Fruit fly (Drosophila melanogaster) whole organism, embryonic: Measurements from ENCODE around the gene Cad96Cb.

Source experiments
- Abd-B ChIP-seq: fragments of 200-800 bp; sonication (Bioruptor generic); optimal IDR thresholded peaks from 2 replicates; lab custom pipeline; 2018; ENCODE audit warnings: missing biosample characterization, mild to moderate bottlenecking, missing genetic modification characterization, moderate library complexity
- CG10147 ChIP-seq: fragments of 200-800 bp; sonication (Bioruptor generic); optimal IDR thresholded peaks from 2 replicates; lab custom pipeline; 2019; ENCODE audit warnings: missing biosample characterization, mild to moderate bottlenecking, missing genetic modification characterization, moderate library complexity
- CG10267 ChIP-seq: fragments of 200-800 bp; sonication (Bioruptor generic); optimal IDR thresholded peaks from 2 replicates; lab custom pipeline; 2018; ENCODE audit warnings: missing biosample characterization, mild to moderate bottlenecking, missing genetic modification characterization, moderate library complexity
- CG10462 ChIP-seq: fragments of 200-800 bp; sonication (Bioruptor generic); optimal IDR thresholded peaks from 2 replicates; lab custom pipeline; 2016; ENCODE audit warnings: missing biosample characterization, missing genetic modification characterization
- CG10654 ChIP-seq: fragments of 200-800 bp; sonication (Bioruptor generic); optimal IDR thresholded peaks from 2 replicates; lab custom pipeline; 2016; ENCODE audit warnings: missing biosample characterization, missing genetic modification characterization
- CG12942 ChIP-seq: fragments of 200-800 bp; sonication (Bioruptor generic); optimal IDR thresholded peaks from 3 replicates; lab custom pipeline; 2016; ENCODE audit warnings: missing biosample characterization, missing genetic modification characterization
- CG13894 ChIP-seq: fragments of 200-800 bp; sonication (Bioruptor generic); optimal IDR thresholded peaks from 3 replicates; lab custom pipeline; 2018; ENCODE audit warnings: missing biosample characterization, mild to moderate bottlenecking, missing genetic modification characterization, moderate library complexity
- CG15601 ChIP-seq: fragments of 200-800 bp; sonication (Bioruptor generic); optimal IDR thresholded peaks from 3 replicates; lab custom pipeline; 2019; ENCODE audit warnings: missing biosample characterization, mild to moderate bottlenecking, missing genetic modification characterization, moderate library complexity
- CG15696 ChIP-seq: fragments of 200-800 bp; sonication (Bioruptor generic); optimal IDR thresholded peaks from 2 replicates; lab custom pipeline; 2019; ENCODE audit warnings: missing biosample characterization, mild to moderate bottlenecking, missing genetic modification characterization, moderate library complexity
- CG1647 ChIP-seq: fragments of 200-800 bp; sonication (Bioruptor generic); optimal IDR thresholded peaks from 3 replicates; lab custom pipeline; 2016; ENCODE audit warnings: missing biosample characterization, missing genetic modification characterization
- CG17912 ChIP-seq: fragments of 200-800 bp; sonication (Bioruptor generic); optimal IDR thresholded peaks from 2 replicates; lab custom pipeline; 2018; ENCODE audit warnings: missing biosample characterization, mild to moderate bottlenecking, missing genetic modification characterization
- CG2116 ChIP-seq: fragments of 200-800 bp; sonication (Bioruptor generic); optimal IDR thresholded peaks from 3 replicates; lab custom pipeline; 2018; ENCODE audit warnings: missing biosample characterization, mild to moderate bottlenecking, missing genetic modification characterization
- CG31441 ChIP-seq: fragments of 200-800 bp; sonication (Bioruptor generic); IDR thresholded peaks from 2 replicates; pipeline ENCODE4 v1.3.6; 2022; ENCODE audit warnings: missing biosample characterization, missing genetic modification characterization
- CG4617 ChIP-seq: fragments of 200-800 bp; sonication (Bioruptor generic); optimal IDR thresholded peaks from 3 replicates; lab custom pipeline; 2016; ENCODE audit warnings: missing biosample characterization, missing genetic modification characterization, borderline replicate concordance
- CG4820 ChIP-seq: fragments of 200-800 bp; sonication (Bioruptor generic); optimal IDR thresholded peaks from 3 replicates; lab custom pipeline; 2016; ENCODE audit warnings: missing biosample characterization, missing genetic modification characterization
- CG4854 ChIP-seq: fragments of 200-800 bp; sonication (Bioruptor generic); optimal IDR thresholded peaks from 2 replicates; lab custom pipeline; 2016; ENCODE audit warnings: missing biosample characterization, missing genetic modification characterization, inconsistent platforms
- CG7556 ChIP-seq: fragments of 200-800 bp; sonication (Bioruptor generic); optimal IDR thresholded peaks from 2 replicates; lab custom pipeline; 2017; ENCODE audit warnings: missing biosample characterization, mild to moderate bottlenecking, missing genetic modification characterization
- CG7987 ChIP-seq: fragments of 200-800 bp; sonication (Bioruptor generic); optimal IDR thresholded peaks from 2 replicates; lab custom pipeline; 2018; ENCODE audit warnings: missing biosample characterization, mild to moderate bottlenecking, missing genetic modification characterization, moderate library complexity
- CG8281 ChIP-seq: fragments of 200-800 bp; sonication (Bioruptor generic); optimal IDR thresholded peaks from 2 replicates; lab custom pipeline; 2018; ENCODE audit warnings: missing biosample characterization, mild to moderate bottlenecking, missing genetic modification characterization, moderate library complexity
- CG8388 ChIP-seq: fragments of 200-800 bp; sonication (Bioruptor generic); optimal IDR thresholded peaks from 2 replicates; lab custom pipeline; 2019; ENCODE audit warnings: missing biosample characterization, mild to moderate bottlenecking, missing genetic modification characterization, moderate library complexity
- CG8924 ChIP-seq: fragments of 200-800 bp; optimal IDR thresholded peaks from 3 replicates; lab custom pipeline; 2019; ENCODE audit warnings: missing biosample characterization, mild to moderate bottlenecking, missing genetic modification characterization, moderate library complexity
- CG9727 ChIP-seq: fragments of 200-800 bp; sonication (Bioruptor generic); optimal IDR thresholded peaks from 3 replicates; lab custom pipeline; 2017; ENCODE audit warnings: missing biosample characterization, mild to moderate bottlenecking, missing genetic modification characterization
- CG9797 ChIP-seq: fragments of 200-800 bp; sonication (Bioruptor generic); optimal IDR thresholded peaks from 3 replicates; lab custom pipeline; 2018; ENCODE audit warnings: missing biosample characterization, mild to moderate bottlenecking, missing genetic modification characterization
- CG9817 ChIP-seq: fragments of 200-800 bp; sonication (Bioruptor generic); optimal IDR thresholded peaks from 2 replicates; lab custom pipeline; 2018; ENCODE audit warnings: missing biosample characterization, mild to moderate bottlenecking, missing genetic modification characterization, moderate library complexity
- Dad ChIP-seq: fragments of 200-800 bp; sonication (Bioruptor generic); optimal IDR thresholded peaks from 3 replicates; lab custom pipeline; 2016; ENCODE audit warnings: missing biosample characterization, missing genetic modification characterization
- Elba2 ChIP-seq: fragments of 200-800 bp; sonication (Bioruptor generic); optimal IDR thresholded peaks from 3 replicates; lab custom pipeline; 2016; ENCODE audit warnings: missing biosample characterization, missing genetic modification characterization
- HHEX ChIP-seq: fragments of 200-800 bp; sonication (Bioruptor generic); optimal IDR thresholded peaks from 3 replicates; lab custom pipeline; 2017; ENCODE audit warnings: missing biosample characterization, mild to moderate bottlenecking, missing genetic modification characterization, missing genetic modification reagents
- HLH4C ChIP-seq: fragments of 200-800 bp; sonication (Bioruptor generic); IDR thresholded peaks from 3 replicates; pipeline ENCODE4 v1.3.6; 2022; ENCODE audit warnings: missing biosample characterization, missing genetic modification characterization; ENCODE audit not compliant: partially characterized antibody
- Hr3 ChIP-seq: fragments of 200-800 bp; sonication (Bioruptor generic); optimal IDR thresholded peaks from 3 replicates; lab custom pipeline; 2016; ENCODE audit warnings: missing biosample characterization, missing genetic modification characterization
- Lim3 ChIP-seq: fragments of 200-800 bp; sonication (Bioruptor generic); IDR thresholded peaks from 2 replicates; pipeline ENCODE4 v1.3.6; 2022; ENCODE audit warnings: missing biosample characterization, missing genetic modification characterization
- MESR4 ChIP-seq: fragments of 200-800 bp; sonication (Bioruptor generic); optimal IDR thresholded peaks from 2 replicates; lab custom pipeline; 2018; ENCODE audit warnings: missing biosample characterization, mild to moderate bottlenecking, missing genetic modification characterization, moderate library complexity
- Myb ChIP-seq: fragments of 200-800 bp; sonication (Bioruptor generic); optimal IDR thresholded peaks from 2 replicates; lab custom pipeline; 2016; ENCODE audit warnings: missing biosample characterization, missing genetic modification characterization
- NC2α ChIP-seq: fragments of 200-800 bp; sonication (Bioruptor generic); optimal IDR thresholded peaks from 2 replicates; lab custom pipeline; 2016; ENCODE audit warnings: missing biosample characterization, missing genetic modification characterization
- Neu2 ChIP-seq: fragments of 200-800 bp; sonication (Bioruptor generic); optimal IDR thresholded peaks from 3 replicates; lab custom pipeline; 2016; ENCODE audit warnings: missing biosample characterization, missing genetic modification characterization, borderline replicate concordance
- Oaz ChIP-seq: fragments of 200-800 bp; sonication (Bioruptor generic); IDR thresholded peaks from 2 replicates; pipeline ENCODE4 v1.3.6; 2022; ENCODE audit warnings: missing biosample characterization, missing genetic modification characterization
- TFAM ChIP-seq: fragments of 200-800 bp; sonication (Bioruptor generic); optimal IDR thresholded peaks from 2 replicates; lab custom pipeline; 2017; ENCODE audit warnings: missing biosample characterization, missing genetic modification characterization, inconsistent platforms
- dmrt99B ChIP-seq: fragments of 200-800 bp; sonication (Bioruptor generic); optimal IDR thresholded peaks from 2 replicates; lab custom pipeline; 2018; ENCODE audit warnings: missing biosample characterization, mild to moderate bottlenecking, missing genetic modification characterization, moderate library complexity
- emc ChIP-seq: fragments of 200-800 bp; sonication (Bioruptor generic); optimal IDR thresholded peaks from 2 replicates; lab custom pipeline; 2016; ENCODE audit warnings: missing biosample characterization, missing genetic modification characterization
- exex ChIP-seq: fragments of 200-800 bp; sonication (Bioruptor generic); optimal IDR thresholded peaks from 4 replicates; lab custom pipeline; 2018; ENCODE audit warnings: missing biosample characterization, mild to moderate bottlenecking, missing genetic modification characterization, moderate library complexity
- gcm2 ChIP-seq: fragments of 200-800 bp; sonication (Bioruptor generic); optimal IDR thresholded peaks from 2 replicates; lab custom pipeline; 2016; ENCODE audit warnings: missing biosample characterization, missing genetic modification characterization
- gro ChIP-seq: fragments of 200-800 bp; sonication (Bioruptor generic); optimal IDR thresholded peaks from 2 replicates; lab custom pipeline; 2016; ENCODE audit warnings: missing biosample characterization, missing genetic modification characterization
- ken ChIP-seq: fragments of 200-800 bp; sonication (Bioruptor generic); IDR thresholded peaks from 3 replicates; pipeline ENCODE4 v1.3.6; 2022; ENCODE audit warnings: missing biosample characterization, missing genetic modification characterization
- klu ChIP-seq: fragments of 200-800 bp; sonication (Bioruptor generic); IDR thresholded peaks from 2 replicates; pipeline ENCODE4 v1.3.6; 2022; ENCODE audit warnings: missing biosample characterization, missing genetic modification characterization
- lab ChIP-seq: fragments of 200-800 bp; sonication (Bioruptor generic); optimal IDR thresholded peaks from 3 replicates; lab custom pipeline; 2017; ENCODE audit warnings: missing biosample characterization, missing genetic modification characterization, mild to moderate bottlenecking, moderate library complexity, missing genetic modification reagents
- mirr ChIP-seq: fragments of 200-800 bp; sonication (Bioruptor generic); optimal IDR thresholded peaks from 3 replicates; lab custom pipeline; 2018; ENCODE audit warnings: missing biosample characterization, mild to moderate bottlenecking, missing genetic modification characterization
- org-1 ChIP-seq: fragments of 200-800 bp; sonication (Bioruptor generic); optimal IDR thresholded peaks from 2 replicates; lab custom pipeline; 2017; ENCODE audit warnings: missing biosample characterization, missing genetic modification characterization
- otp ChIP-seq: fragments of 200-800 bp; sonication (Bioruptor generic); IDR thresholded peaks from 3 replicates; pipeline ENCODE4, ENCODE4 v1.3.6; 2022; ENCODE audit warnings: missing biosample characterization, missing genetic modification characterization
- pita ChIP-seq: fragments of 200-800 bp; sonication (Bioruptor generic); optimal IDR thresholded peaks from 2 replicates; lab custom pipeline; 2017; ENCODE audit warnings: missing biosample characterization, mild to moderate bottlenecking, missing genetic modification characterization
- ssp ChIP-seq: fragments of 200-800 bp; sonication (Bioruptor generic); IDR thresholded peaks from 2 replicates; pipeline ENCODE4 v1.3.6; 2022; ENCODE audit warnings: missing biosample characterization, missing genetic modification characterization
- tgo ChIP-seq: fragments of 200-800 bp; sonication (Bioruptor generic); IDR thresholded peaks from 3 replicates; pipeline ENCODE4 v1.3.6; 2022; ENCODE audit warnings: missing biosample characterization, missing genetic modification characterization
- ttk ChIP-seq: fragments of 200-800 bp; sonication (Bioruptor generic); IDR thresholded peaks from 2 replicates; pipeline ENCODE4 v2.1.2; 2022; ENCODE audit warnings: missing biosample characterization, missing genetic modification characterization
- zf30C ChIP-seq: fragments of 200-800 bp; sonication (Bioruptor generic); optimal IDR thresholded peaks from 3 replicates; lab custom pipeline; 2018; ENCODE audit warnings: missing biosample characterization, mild to moderate bottlenecking, missing genetic modification characterization

Cad96Cb gene

DNA sequence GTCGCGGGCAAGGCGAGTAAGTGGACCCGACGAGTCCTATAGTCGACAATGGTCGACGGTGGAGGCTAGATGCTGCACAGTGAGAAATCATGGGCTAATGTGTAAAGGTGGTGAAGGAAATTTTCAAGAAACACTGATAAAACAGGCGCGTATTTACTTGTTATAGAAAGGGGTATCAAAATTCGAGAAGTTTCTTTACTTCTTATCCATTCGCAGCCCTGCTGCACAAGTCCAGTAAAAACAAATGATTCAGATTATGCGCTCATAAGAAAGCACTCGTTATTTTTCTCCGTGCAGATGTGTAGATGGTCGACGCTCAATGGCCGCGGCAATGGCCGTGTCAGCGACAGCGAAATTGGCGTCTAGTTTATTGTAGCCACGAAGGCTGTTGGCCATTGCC lies 55.6 kb downstream of the Cad96Cb start (continued):
- TF ChIP-seq CG17912 (GFP tag; lab: Kevin White, UChicago) (no peak), gcm2 (GFP tag; lab: Kevin White, UChicago) (no peak), Hr3 (no peak), MESR4 (GFP tag; lab: Kevin White, UChicago) (no peak), CG4854 (GFP tag; lab: Kevin White, UChicago) (no peak), NC2α (GFP tag; lab: Kevin White, UChicago) (no peak), CG2116 (no peak), Oaz (GFP tag; lab: Robert Waterston, UW) (no peak), CG9797 (GFP tag; lab: Kevin White, UChicago) (no peak), Lim3 (GFP tag; lab: Robert Waterston, UW) (no peak), otp (no peak), CG15601 (no peak), CG7556 (GFP tag; lab: Kevin White, UChicago) (peak; percentile 6), CG8388 (GFP tag; lab: Kevin White, UChicago) (no peak), HHEX (no peak), zf30C (peak; percentile 58), lab (GFP tag; lab: Kevin White, UChicago) (peak; percentile 11), mirr (no peak), CG15696 (tag; lab: Kevin White, UChicago) (no peak), Neu2 (GFP tag; lab: Kevin White, UChicago) (no peak), CG7987 (GFP tag; lab: Kevin White, UChicago) (no peak), emc (GFP tag; lab: Kevin White, UChicago) (no peak), CG9817 (tag; lab: Kevin White, UChicago) (no peak), gro (GFP tag; lab: Kevin White, UChicago) (no peak), pita (GFP tag; lab: Kevin White, UChicago) (no peak), CG13894 (no peak), Elba2 (GFP tag; lab: Kevin White, UChicago) (no peak), CG8924 (tag; lab: Kevin White, UChicago) (no peak), Abd-B (GFP tag; lab: Kevin White, UChicago) (no peak), HLH4C (GFP tag; lab: Robert Waterston, UW) (no peak), tgo (GFP tag; lab: Robert Waterston, UW) (no peak), Myb (no peak), CG12942 (no peak), ken (GFP tag; lab: Robert Waterston, UW) (no peak), klu (GFP tag; lab: Robert Waterston, UW) (no peak), exex (tag; lab: Kevin White, UChicago) (no peak), CG4820 (GFP tag; lab: Kevin White, UChicago) (no peak), CG8281 (tag; lab: Kevin White, UChicago) (no peak), TFAM (GFP tag; lab: Kevin White, UChicago) (no peak), ttk (GFP tag; lab: Robert Waterston, UW) (no peak), CG1647 (GFP tag; lab: Kevin White, UChicago) (no peak), CG4617 (GFP tag; lab: Kevin White, UChicago) (no peak), dmrt99B (tag; lab: Kevin White, UChicago) (peak; percentile 23), Dad (GFP tag; lab: Kevin White, UChicago) (no peak), org-1 (no peak), CG10147 (GFP tag; lab: Kevin White, UChicago) (no peak), CG9727 (GFP tag; lab: Kevin White, UChicago) (peak; percentile 2), CG31441 (GFP tag; lab: Robert Waterston, UW) (no peak), ssp (GFP tag; lab: Robert Waterston, UW) (no peak), CG10267 (no peak), CG10654 (GFP tag; lab: Kevin White, UChicago) (no peak), CG10462 (GFP tag; lab: Kevin White, UChicago) (no peak)
